Worm (Caenorhabditis elegans) whole organism, young adult: ENCODE data around the gene skr-3.

Experiments used
- T26A5.8 ChIP-seq: sonication (generic microtip); optimal IDR thresholded peaks from 2 replicates; lab custom pipeline; 2016; ENCODE audit warnings: missing genetic modification characterization, missing compliant biosample characterization
- ccch-3 ChIP-seq: fragments of 200-800 bp; sonication (Bioruptor generic); optimal IDR thresholded peaks from 2 replicates; lab custom pipeline; 2018; ENCODE audit warnings: mild to moderate bottlenecking, missing genetic modification characterization, missing compliant biosample characterization
- ets-4 ChIP-seq: fragments of 200-800 bp; sonication (Bioruptor generic); optimal IDR thresholded peaks from 2 replicates; lab custom pipeline; 2018; ENCODE audit warnings: mild to moderate bottlenecking, missing genetic modification characterization, missing compliant biosample characterization
- fkh-3 ChIP-seq: sonication (generic microtip); optimal IDR thresholded peaks from 2 replicates; lab custom pipeline; 2016; ENCODE audit warnings: mild to moderate bottlenecking, missing genetic modification characterization, missing compliant biosample characterization
- lsl-1 ChIP-seq: fragments of 200-800 bp; sonication (Bioruptor generic); optimal IDR thresholded peaks from 2 replicates; lab custom pipeline; 2018; ENCODE audit warnings: mild to moderate bottlenecking, missing genetic modification characterization, moderate library complexity, missing compliant biosample characterization
- snpc-4 ChIP-seq, 5 experiments: fragments of 150-350 bp in 1 of 5; sonication (generic microtip) in 4 of 5; optimal IDR thresholded peaks; 2 replicates each; lab custom pipeline; 2014 to 2018; ENCODE audit warnings: missing genetic modification characterization in 5 of 5, missing biosample characterization in 3 of 5, antibody characterized with exemption in 2 of 5, mild to moderate bottlenecking in 2 of 5, missing compliant biosample characterization in 2 of 5, missing genotype in 2 of 5, moderate library complexity in 2 of 5, missing genetic modification reagents in 1 of 5

DNA sequence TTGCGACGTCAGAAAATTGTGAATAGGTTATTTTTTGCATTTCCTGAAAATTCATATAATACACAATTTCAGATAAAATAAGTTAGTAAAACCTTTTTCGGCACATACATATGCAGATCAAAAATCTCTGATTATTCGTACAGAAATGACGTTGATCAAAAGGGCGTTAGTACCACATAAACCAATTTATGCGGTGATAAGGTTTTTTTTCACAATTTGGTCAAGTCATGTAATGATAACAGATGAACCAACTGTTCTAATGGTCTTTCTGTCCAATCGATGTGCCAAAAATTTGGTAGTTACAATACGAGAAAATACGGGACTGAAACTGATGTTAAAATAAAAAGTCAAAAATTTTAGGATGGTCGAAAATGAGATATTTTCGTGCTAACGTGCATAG, 40.8 kb upstream of the skr-3 start:
- TF ChIP-seq T26A5.8 (tag; lab: Kevin White, UChicago) (no peak), lsl-1 (no peak), ccch-3 (no peak), fkh-3 (tag; lab: Kevin White, UChicago) (no peak), snpc-4 (GFP tag; optimal IDR thresholded peaks at IDR 0.05; lab: Kevin White, UChicago) (no peak), snpc-4 (tag; optimal IDR thresholded peaks at IDR 0.05; lab: Kevin White, UChicago) (no peak), ets-4 (GFP tag; lab: Kevin White, UChicago) (no peak)
